Fruit fly (Drosophila melanogaster) whole organism: ENCODE results near the gene CG5404.

Experiments used
- CG8478 ChIP-seq: fragments of >200 bp; optimal IDR thresholded peaks from 2 replicates; lab custom pipeline; 2018; ENCODE audit warnings: inconsistent platforms
- Dll ChIP-seq: fragments of >200 bp; optimal IDR thresholded peaks from 2 replicates; lab custom pipeline; 2017
- EcR ChIP-seq, 2 experiments: fragments of >200 bp; optimal IDR thresholded peaks; 2 replicates each; lab custom pipeline; 2017; ENCODE audit warnings: missing biosample characterization in 2 of 2, missing genetic modification characterization in 2 of 2, missing genetic modification reagents in 2 of 2
- pan ChIP-seq: fragments of >200 bp; optimal IDR thresholded peaks from 2 replicates; lab custom pipeline; 2017
- psq ChIP-seq: fragments of >200 bp; optimal IDR thresholded peaks from 2 replicates; lab custom pipeline; 2017
- usp ChIP-seq: fragments of >200 bp; optimal IDR thresholded peaks from 2 replicates; lab custom pipeline; 2017; ENCODE audit warnings: missing biosample characterization, missing genetic modification characterization, mixed read lengths

Gene CG5404

DNA sequence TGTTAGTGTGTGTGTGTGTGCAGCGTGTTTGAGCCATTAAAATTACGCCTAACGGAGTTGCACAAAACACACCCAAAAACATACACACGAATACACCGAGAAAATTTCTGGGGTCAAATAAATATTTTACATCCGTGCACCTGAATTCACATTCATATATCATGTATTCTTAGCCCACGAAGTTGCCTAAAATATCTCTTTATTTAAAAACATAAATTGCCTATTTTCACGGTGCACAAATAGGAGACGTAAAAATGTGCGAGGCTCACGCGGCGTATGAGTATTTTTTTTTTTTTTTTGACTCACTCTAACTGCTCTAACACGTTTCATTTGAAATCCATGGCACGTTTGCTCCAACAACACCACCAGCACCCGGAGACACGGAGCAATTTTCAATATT lies 3.7 kb upstream of the CG5404 start:
- TF ChIP-seq psq (no peak), EcR (GFP tag; optimal IDR thresholded peaks at IDR 0.05; lab: Kevin White, UChicago) (no peak), usp (GFP tag; lab: Kevin White, UChicago) (no peak), CG8478 (lab: Kevin White, UChicago) (no peak), Dll (lab: Kevin White, UChicago) (no peak), pan (lab: Kevin White, UChicago) (no peak)

DNA sequence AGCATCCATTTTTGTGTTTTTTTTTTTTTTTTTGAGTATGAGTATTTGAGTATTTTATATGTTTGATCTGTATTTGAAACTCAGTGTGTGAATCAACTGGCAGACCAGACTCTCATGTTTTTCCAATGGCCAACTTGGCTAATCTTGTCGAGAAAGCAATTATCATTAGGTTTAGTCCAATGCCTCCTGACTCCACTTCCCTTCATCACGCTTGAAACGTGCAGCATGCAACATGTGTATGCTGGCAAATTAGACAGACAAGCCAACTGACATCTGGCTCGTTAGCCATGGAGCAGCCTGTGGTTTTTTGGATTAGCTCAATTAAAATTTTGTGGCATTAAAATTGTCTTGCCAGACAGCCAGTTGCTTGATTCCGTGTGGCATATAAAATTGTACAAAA lies 12.0 kb downstream of the CG5404 start, which contains the start of gene CG31294:
Gene CG31294, minus strand, starts transcription at position 101 of the 400 bp plus-strand sequence.
- TF ChIP-seq CG8478 (lab: Kevin White, UChicago) (no peak), usp (GFP tag; lab: Kevin White, UChicago) (no peak), Dll (lab: Kevin White, UChicago) (no peak), EcR (GFP tag; optimal IDR thresholded peaks at IDR 0.05; lab: Kevin White, UChicago) (no peak), pan (lab: Kevin White, UChicago) (no peak)

DNA sequence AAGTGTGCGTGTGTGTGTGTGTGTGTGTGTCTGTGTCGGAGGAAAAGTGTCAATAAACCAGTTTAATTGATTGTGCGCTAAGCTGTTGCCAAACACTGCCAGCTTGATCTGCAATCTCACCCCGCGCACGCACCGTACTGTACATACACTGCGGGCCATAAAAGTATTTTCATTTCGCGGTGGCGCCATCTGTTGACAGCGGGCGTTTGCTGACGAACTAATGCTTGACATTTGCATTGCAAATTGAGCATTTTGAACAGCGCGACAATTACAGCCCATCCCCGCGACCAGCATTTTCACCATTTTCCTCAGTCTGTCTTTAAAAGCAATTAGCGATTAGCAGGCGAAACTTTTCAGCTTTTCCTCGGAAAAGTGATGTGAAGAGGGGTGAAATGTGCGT lies 26.2 kb downstream of the CG5404 start:
- TF ChIP-seq CG8478 (lab: Kevin White, UChicago) (no peak), psq (no peak), EcR (GFP tag; optimal IDR thresholded peaks at IDR 0.05; lab: Kevin White, UChicago) (no peak)

dm6 chr3R:15731446-15731845 lies 27.0 kb downstream of the CG5404 start, which contains the start of gene CG34274:
Gene CG34274 (plus strand): TSS chr3R:15731746.
- TF ChIP-seq Dll (lab: Kevin White, UChicago) (no peak), CG8478 (lab: Kevin White, UChicago) (no peak), pan (lab: Kevin White, UChicago) (no peak), usp (GFP tag; lab: Kevin White, UChicago) (no peak), EcR (GFP tag; optimal IDR thresholded peaks at IDR 0.05; lab: Kevin White, UChicago) (no peak), psq (no peak)

- no peak for TF ChIP-seq psq
- no peak for TF ChIP-seq usp (GFP tag; lab: Kevin White, UChicago)
- TF ChIP-seq CG8478 (lab: Kevin White, UChicago): no peak
- no peak for TF ChIP-seq pan (lab: Kevin White, UChicago)
- TF ChIP-seq Dll (lab: Kevin White, UChicago): no peak
- TF ChIP-seq EcR (GFP tag; optimal IDR thresholded peaks at IDR 0.05; lab: Kevin White, UChicago): no peak
These were observed 39.9 kb downstream of the CG5404 start, which contains the start of gene CG4520 for dm6 chr3R:15744354-15744753. Gene CG4520 (plus strand): TSS chr3R:15744654.
